Worm (Caenorhabditis elegans): ENCODE measurements around the gene lips-9.

The lips-9 gene

DNA sequence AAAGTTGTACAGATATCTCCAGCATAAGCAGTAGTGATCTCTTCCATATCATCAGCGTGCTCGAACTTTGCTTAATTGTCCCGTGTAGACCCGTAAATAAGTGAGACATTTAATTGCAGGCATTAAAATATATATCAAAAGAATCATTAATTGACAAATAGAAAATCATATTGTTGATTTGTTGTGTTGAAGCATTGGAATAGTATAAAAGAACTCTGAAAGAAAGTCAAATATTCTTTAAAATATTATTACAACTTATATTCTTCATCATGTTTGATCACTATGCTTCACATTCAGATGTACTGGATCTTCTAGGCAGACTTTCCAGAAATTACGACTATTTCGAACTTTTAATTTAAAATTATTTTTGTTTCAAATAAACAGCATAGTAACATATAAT lies 9.6 kb downstream of the lips-9 start, which contains the start of gene F58G1.8:
Gene F58G1.8 (minus strand): TSS at position 101 of the 400 bp plus-strand sequence.
- TF ChIP-seq ama-1 (optimal IDR thresholded peaks at IDR 0.05) (no peak), fos-1 (tag; optimal IDR thresholded peaks at IDR 0.05) (no peak), nhr-25 (tag; optimal IDR thresholded peaks at IDR 0.05) (no peak), ceh-16 (tag; optimal IDR thresholded peaks at IDR 0.05) (no peak), lsy-2 (tag; optimal IDR thresholded peaks at IDR 0.05) (no peak), sma-3 (GFP tag; optimal IDR thresholded peaks at IDR 0.05) (no peak), nhr-237 (tag; optimal IDR thresholded peaks at IDR 0.05) (no peak), alr-1 (tag; optimal IDR thresholded peaks at IDR 0.05) (no peak), mab-5 (tag; optimal IDR thresholded peaks at IDR 0.05) (no peak)

ce11 chrII:12923225-12923624 lies 11.9 kb downstream of the lips-9 start:
- no peak for TF ChIP-seq fos-1 (tag; optimal IDR thresholded peaks at IDR 0.05)
- TF ChIP-seq ama-1 (optimal IDR thresholded peaks at IDR 0.05) = no peak
- no peak for TF ChIP-seq nhr-23 (tag; optimal IDR thresholded peaks at IDR 0.05)
- no peak for TF ChIP-seq lin-39 (tag; optimal IDR thresholded peaks at IDR 0.05)
- TF ChIP-seq nhr-25 (tag; optimal IDR thresholded peaks at IDR 0.05) = no peak
- TF ChIP-seq aly-2 (tag; optimal IDR thresholded peaks at IDR 0.05) = no peak
- no peak for TF ChIP-seq mdl-1 (tag; optimal IDR thresholded peaks at IDR 0.05)
- no peak for TF ChIP-seq dmd-4 (tag; optimal IDR thresholded peaks at IDR 0.05)
- no peak for TF ChIP-seq Y55F3AM.14 (GFP tag; optimal IDR thresholded peaks at IDR 0.05)
- TF ChIP-seq nhr-21 (tag; optimal IDR thresholded peaks at IDR 0.05) = no peak
- TF ChIP-seq nhr-11 (tag; optimal IDR thresholded peaks at IDR 0.05) = no peak
- no peak for TF ChIP-seq gmeb-1 (tag; optimal IDR thresholded peaks at IDR 0.05)
- no peak for TF ChIP-seq sma-9 (GFP tag; optimal IDR thresholded peaks at IDR 0.05)
- TF ChIP-seq sma-9 (tag; optimal IDR thresholded peaks at IDR 0.05) = no peak

- no peak for TF ChIP-seq ceh-16 (tag; optimal IDR thresholded peaks at IDR 0.05)
- TF ChIP-seq nhr-12 (tag; optimal IDR thresholded peaks at IDR 0.05) = no peak
- no peak for TF ChIP-seq blmp-1 (tag; optimal IDR thresholded peaks at IDR 0.05; ENCODE audit: insufficient read depth)
- no peak for TF ChIP-seq sem-4 (tag; optimal IDR thresholded peaks at IDR 0.05)
- no peak for TF ChIP-seq skn-1 (tag; optimal IDR thresholded peaks at IDR 0.05)
- no peak for TF ChIP-seq gmeb-1 (tag; optimal IDR thresholded peaks at IDR 0.05)
- TF ChIP-seq unc-39 (tag; optimal IDR thresholded peaks at IDR 0.05) = no peak
- TF ChIP-seq nhr-237 (tag; optimal IDR thresholded peaks at IDR 0.05) = no peak
- no peak for TF ChIP-seq ceh-82 (tag; optimal IDR thresholded peaks at IDR 0.05)
- TF ChIP-seq unc-62 (GFP tag; optimal IDR thresholded peaks at IDR 0.05) = no peak
- TF ChIP-seq mab-5 (tag; optimal IDR thresholded peaks at IDR 0.05) = no peak
- no peak for TF ChIP-seq ZK546.5 (tag; optimal IDR thresholded peaks at IDR 0.05)
- no peak for TF ChIP-seq F13H6.1 (tag; optimal IDR thresholded peaks at IDR 0.05)
- TF ChIP-seq nhr-10 (tag; optimal IDR thresholded peaks at IDR 0.05) = no peak
- no peak for TF ChIP-seq ztf-4 (tag; optimal IDR thresholded peaks at IDR 0.05)
Measured at ce11 chrII:12921478-12921877, 13.7 kb downstream of the lips-9 start.

DNA sequence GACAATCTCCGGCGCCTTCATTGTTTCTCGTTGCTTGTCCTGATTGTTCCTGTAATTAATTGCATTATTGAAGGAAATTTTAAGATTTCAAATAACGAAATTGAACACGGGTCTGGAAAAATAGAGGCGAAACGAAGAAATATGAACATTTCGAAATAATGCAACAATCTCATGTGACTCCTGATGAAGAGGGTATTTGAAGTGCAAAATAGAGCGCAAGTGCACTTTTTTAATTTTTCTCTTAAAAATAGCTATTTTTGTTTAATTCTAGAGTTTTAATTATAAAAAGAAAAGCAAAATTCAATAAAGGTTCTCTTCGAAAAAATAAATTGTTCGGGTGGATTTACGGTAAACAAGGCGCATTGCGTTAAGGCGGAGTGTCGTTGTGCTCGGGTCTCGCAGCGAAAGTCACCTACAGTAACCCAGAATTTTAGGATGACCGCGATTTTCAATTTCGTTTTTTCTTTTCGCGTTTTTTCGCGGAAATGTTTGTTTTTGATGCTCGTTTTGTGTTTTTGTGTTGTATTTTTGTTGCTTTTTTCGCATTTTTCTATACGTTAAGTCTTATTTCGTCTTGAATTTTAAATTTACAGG lies 16.1 kb downstream of the lips-9 start, which contains the start of the genes F58G1.2 and wago-4:
Gene F58G1.2 (minus strand): TSS at position 51 of the 594 bp plus-strand sequence.
Gene wago-4 (plus strand): TSS at position 592 of the 594 bp plus-strand sequence.
- TF ChIP-seq elt-1 (tag; optimal IDR thresholded peaks at IDR 0.05) (no peak), ama-1 (optimal IDR thresholded peaks at IDR 0.05) (no peak), ceh-16 (tag; optimal IDR thresholded peaks at IDR 0.05) (no peak), lsy-2 (tag; optimal IDR thresholded peaks at IDR 0.05) (peak; percentile 34 to 88), aly-2 (tag; optimal IDR thresholded peaks at IDR 0.05) (no peak), fos-1 (tag; optimal IDR thresholded peaks at IDR 0.05) (no peak), crh-2 (tag; optimal IDR thresholded peaks at IDR 0.05) (no peak), lin-39 (tag; optimal IDR thresholded peaks at IDR 0.05) (no peak), unc-62 (GFP tag; optimal IDR thresholded peaks at IDR 0.05) (no peak), gmeb-1 (tag; optimal IDR thresholded peaks at IDR 0.05) (no peak), unc-39 (tag; optimal IDR thresholded peaks at IDR 0.05) (no peak), unc-55 (GFP tag; optimal IDR thresholded peaks at IDR 0.05) (peak; percentile 56), nhr-129 (tag; optimal IDR thresholded peaks at IDR 0.05) (no peak), peb-1 (tag; optimal IDR thresholded peaks at IDR 0.05) (no peak), R02D3.7 (tag; optimal IDR thresholded peaks at IDR 0.05) (peak; percentile 71)

All from whole organism, L2 larva.